Worm (Caenorhabditis elegans): ENCODE measurements around the gene F09G8.5.

The F09G8.5 gene

DNA sequence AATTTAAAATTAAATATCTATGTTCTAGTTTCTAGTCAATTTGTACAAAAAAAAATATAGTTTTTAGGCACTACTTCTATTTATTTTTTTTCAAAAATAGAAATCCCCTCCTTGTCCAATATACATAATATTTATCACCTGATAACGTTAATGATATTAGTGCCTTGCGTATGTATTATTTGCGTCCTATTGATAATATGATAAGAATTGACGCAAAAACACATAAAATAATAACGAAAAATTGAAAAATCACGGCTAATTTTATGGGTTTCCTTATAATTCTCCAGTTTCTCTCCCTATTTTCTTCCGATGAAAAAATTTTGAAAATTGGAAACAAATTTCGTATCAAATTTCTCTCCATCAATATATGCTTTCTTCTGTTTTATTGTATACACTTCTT is 45.0 kb downstream of the F09G8.5 start:
- TF ChIP-seq mep-1 (tag; optimal IDR thresholded peaks at IDR 0.05) = no peak
- no peak for TF ChIP-seq mls-2 (tag; optimal IDR thresholded peaks at IDR 0.05)

DNA sequence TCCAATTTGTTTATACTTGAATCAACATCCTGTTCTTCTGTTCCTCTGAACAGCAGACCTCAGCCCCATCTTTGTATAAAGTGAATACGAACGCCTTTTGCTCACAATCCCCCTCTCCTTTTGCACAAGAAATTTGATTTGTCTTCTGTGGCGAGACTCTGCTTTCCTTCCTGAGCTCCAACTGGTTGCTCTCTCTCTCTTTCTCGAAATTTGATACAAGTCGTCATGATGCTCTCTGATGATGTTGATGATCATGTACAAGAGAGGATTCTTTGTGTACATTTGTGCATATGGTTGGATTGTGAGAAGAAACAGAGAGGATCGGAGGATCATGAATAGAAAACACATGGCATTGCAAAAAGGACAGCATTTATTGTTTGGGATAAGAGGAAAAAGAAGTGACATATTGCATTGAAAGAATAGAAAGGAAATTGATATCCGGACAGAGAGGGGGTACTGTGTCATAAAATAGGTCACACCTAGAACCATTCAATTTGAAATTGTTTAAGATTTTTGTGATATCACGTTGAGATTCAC is 46.2 kb downstream of the F09G8.5 start:
- TF ChIP-seq ceh-43 (GFP tag; optimal IDR thresholded peaks at IDR 0.05) = no peak
- TF ChIP-seq cnd-1 (tag; optimal IDR thresholded peaks at IDR 0.05) = peak; percentile 8
- TF ChIP-seq unc-120 (tag; optimal IDR thresholded peaks at IDR 0.05; ENCODE audit: poor library complexity, severe bottlenecking) = no peak
- peak; percentile 27 for TF ChIP-seq pha-4 (tag; optimal IDR thresholded peaks at IDR 0.05)
- TF ChIP-seq mls-2 (tag; optimal IDR thresholded peaks at IDR 0.05) = peak; percentile 15
- TF ChIP-seq ces-1 (GFP tag; optimal IDR thresholded peaks at IDR 0.05) = peak; percentile 54
- TF ChIP-seq snpc-4 (tag; optimal IDR thresholded peaks at IDR 0.05) = no peak
- no peak for TF ChIP-seq elt-1 (tag; optimal IDR thresholded peaks at IDR 0.05; ENCODE audit: borderline replicate concordance, insufficient read depth)
- peak; percentile 65 for TF ChIP-seq ceh-83 (GFP tag; optimal IDR thresholded peaks at IDR 0.05)
- no peak for TF ChIP-seq sptf-1 (tag; optimal IDR thresholded peaks at IDR 0.05)

DNA sequence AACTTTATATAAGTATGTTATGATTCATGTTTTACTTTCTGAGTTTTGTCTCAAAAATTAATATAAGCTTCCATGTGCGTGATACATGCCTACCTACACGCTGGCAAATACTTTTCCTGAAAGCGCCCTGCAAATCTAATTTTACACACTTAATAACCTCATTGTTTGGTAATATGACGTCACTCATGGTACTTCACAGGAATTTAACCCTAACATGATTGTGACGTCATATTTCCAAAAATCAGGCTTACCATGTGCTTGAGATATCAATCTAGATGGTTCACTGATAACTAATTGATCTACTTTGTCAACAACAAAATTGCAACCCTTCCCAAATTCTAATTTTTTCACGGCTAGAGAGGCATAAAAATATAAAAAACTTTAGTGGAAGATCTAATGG is 48.7 kb downstream of the F09G8.5 start:
- TF ChIP-seq mls-2 (tag; optimal IDR thresholded peaks at IDR 0.05) = no peak
- TF ChIP-seq zip-8 (tag; optimal IDR thresholded peaks at IDR 0.05) = peak; percentile 95
- no peak for TF ChIP-seq ceh-39 (tag; optimal IDR thresholded peaks at IDR 0.05)
- no peak for TF ChIP-seq sptf-1 (tag; optimal IDR thresholded peaks at IDR 0.05)

DNA sequence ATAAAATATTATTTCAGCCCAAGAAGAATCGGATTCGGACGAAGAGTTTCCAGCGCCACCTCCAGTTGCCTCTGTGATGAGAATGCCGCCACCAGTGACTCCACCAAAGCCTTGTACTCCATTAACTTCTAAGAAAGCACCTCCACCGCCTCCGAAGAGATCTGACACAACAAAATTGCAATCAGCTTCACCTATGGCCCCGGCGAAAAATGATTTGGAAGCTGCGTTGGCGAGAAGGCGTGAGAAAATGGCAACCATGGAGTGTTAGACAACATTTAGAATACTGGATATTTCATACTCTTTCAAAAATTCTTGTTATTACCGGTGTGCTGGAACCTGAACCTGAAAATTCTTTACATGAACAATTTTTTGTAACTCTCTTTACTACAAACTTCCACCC is 50.5 kb downstream of the F09G8.5 start:
- TF ChIP-seq nhr-2 (tag; optimal IDR thresholded peaks at IDR 0.05) = no peak
- TF ChIP-seq drap-1 (GFP tag; optimal IDR thresholded peaks at IDR 0.05) = no peak
- no peak for TF ChIP-seq tbx-8 (GFP tag; optimal IDR thresholded peaks at IDR 0.05)
- no peak for TF ChIP-seq snpc-4 (tag; optimal IDR thresholded peaks at IDR 0.05)
- TF ChIP-seq elt-3 (tag; optimal IDR thresholded peaks at IDR 0.05) = no peak
- TF ChIP-seq lsy-2 (tag; optimal IDR thresholded peaks at IDR 0.05) = no peak

DNA sequence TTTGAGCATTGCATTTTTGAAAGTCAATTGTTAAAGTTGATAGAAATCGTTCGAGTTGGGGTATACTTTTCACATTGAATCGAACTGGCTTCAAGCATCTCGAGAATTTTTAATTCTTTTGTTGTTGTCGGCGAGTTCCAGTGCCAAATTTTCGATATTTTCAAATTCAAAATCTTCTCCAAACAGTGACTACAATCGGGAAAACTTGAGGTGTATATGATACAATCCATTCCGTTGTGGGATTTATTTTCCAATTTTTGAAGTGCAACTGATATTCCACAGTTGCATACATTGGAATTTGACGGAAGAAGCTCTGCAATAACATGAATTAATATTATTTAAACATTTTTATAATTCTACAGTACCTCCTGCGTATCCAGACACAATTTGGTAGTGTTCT is 51.0 kb downstream of the F09G8.5 start:
- no peak for TF ChIP-seq nhr-2 (tag; optimal IDR thresholded peaks at IDR 0.05)
- no peak for TF ChIP-seq bed-3 (GFP tag; optimal IDR thresholded peaks at IDR 0.05)
- TF ChIP-seq snpc-4 (tag; optimal IDR thresholded peaks at IDR 0.05) = no peak
- TF ChIP-seq ces-1 (GFP tag; optimal IDR thresholded peaks at IDR 0.05) = no peak
- TF ChIP-seq unc-62 (GFP tag; optimal IDR thresholded peaks at IDR 0.05) = no peak
- TF ChIP-seq flh-1 (GFP tag; optimal IDR thresholded peaks at IDR 0.05) = no peak
- no peak for TF ChIP-seq elt-1 (tag; optimal IDR thresholded peaks at IDR 0.05; ENCODE audit: borderline replicate concordance, insufficient read depth)
- TF ChIP-seq M03D4.4 (tag; optimal IDR thresholded peaks at IDR 0.05) = no peak
- no peak for TF ChIP-seq zip-8 (tag; optimal IDR thresholded peaks at IDR 0.05)
- no peak for TF ChIP-seq sptf-1 (tag; optimal IDR thresholded peaks at IDR 0.05)
- no peak for TF ChIP-seq lin-13 (tag; optimal IDR thresholded peaks at IDR 0.05)
- no peak for TF ChIP-seq ceh-39 (tag; optimal IDR thresholded peaks at IDR 0.05)
- no peak for TF ChIP-seq tbx-8 (GFP tag; optimal IDR thresholded peaks at IDR 0.05)
- TF ChIP-seq drap-1 (GFP tag; optimal IDR thresholded peaks at IDR 0.05) = no peak
- TF ChIP-seq ztf-11 (tag; optimal IDR thresholded peaks at IDR 0.05) = no peak
- no peak for TF ChIP-seq sem-2 (GFP tag; optimal IDR thresholded peaks at IDR 0.05)
- no peak for TF ChIP-seq pha-4 (tag; optimal IDR thresholded peaks at IDR 0.05)
